Worm (Caenorhabditis elegans) whole organism, late embryonic: ENCODE results near the gene rps-13.

Source experiments
- C38D4.7 ChIP-seq: fragments of 200-800 bp; sonication (Bioruptor generic); optimal IDR thresholded peaks from 2 replicates; lab custom pipeline; 2018; ENCODE audit warnings: mild to moderate bottlenecking, missing genetic modification characterization, moderate library complexity, missing compliant biosample characterization
- K02D7.2 ChIP-seq: sonication (generic microtip); optimal IDR thresholded peaks from 2 replicates; lab custom pipeline; 2017; ENCODE audit warnings: mild to moderate bottlenecking, missing genetic modification characterization, missing compliant biosample characterization
- Y22D7AL.16 ChIP-seq: sonication (generic microtip); optimal IDR thresholded peaks from 2 replicates; lab custom pipeline; 2016; ENCODE audit warnings: missing genetic modification characterization, missing compliant biosample characterization
- ama-1 ChIP-seq: fragments of 150-350 bp; optimal IDR thresholded peaks from 2 replicates; lab custom pipeline; 2014
- ceh-19 ChIP-seq: fragments of 200-800 bp; sonication (Bioruptor generic); optimal IDR thresholded peaks from 2 replicates; lab custom pipeline; 2018; ENCODE audit warnings: mild to moderate bottlenecking, missing genetic modification characterization, missing compliant biosample characterization
- ceh-2 ChIP-seq: sonication (generic microtip); optimal IDR thresholded peaks from 2 replicates; lab custom pipeline; 2016; ENCODE audit warnings: missing genotype, missing genetic modification characterization, missing compliant biosample characterization
- ceh-22 ChIP-seq: sonication (generic microtip); optimal IDR thresholded peaks from 2 replicates; lab custom pipeline; 2017; ENCODE audit warnings: missing biosample characterization, missing genetic modification characterization
- ceh-24 ChIP-seq: sonication (generic microtip); optimal IDR thresholded peaks from 2 replicates; lab custom pipeline; 2016; ENCODE audit warnings: mild to moderate bottlenecking, missing genetic modification characterization, missing compliant biosample characterization
- ceh-30 ChIP-seq: fragments of 150-350 bp; optimal IDR thresholded peaks from 2 replicates; lab custom pipeline; 2014; ENCODE audit warnings: missing biosample characterization, missing genetic modification characterization
- ceh-31 ChIP-seq: sonication (generic microtip); optimal IDR thresholded peaks from 2 replicates; lab custom pipeline; 2016; ENCODE audit warnings: missing genetic modification characterization, missing compliant biosample characterization
- ceh-34 ChIP-seq: sonication (generic microtip); optimal IDR thresholded peaks from 2 replicates; lab custom pipeline; 2016; ENCODE audit warnings: mild to moderate bottlenecking, missing genetic modification characterization, missing compliant biosample characterization
- ceh-45 ChIP-seq: fragments of 200-800 bp; sonication (Bioruptor generic); IDR thresholded peaks from 2 replicates; pipeline ENCODE4 v1.3.6; 2022; ENCODE audit warnings: missing genetic modification reagents, missing genetic modification characterization, missing compliant biosample characterization
- ceh-6 ChIP-seq: fragments of 200-800 bp; sonication (Bioruptor generic); optimal IDR thresholded peaks from 2 replicates; lab custom pipeline; 2018; ENCODE audit warnings: mild to moderate bottlenecking, missing genetic modification characterization, missing compliant biosample characterization
- ceh-9 ChIP-seq: sonication (generic microtip); optimal IDR thresholded peaks from 2 replicates; lab custom pipeline; 2016; ENCODE audit warnings: mild to moderate bottlenecking, missing genetic modification characterization, inconsistent platforms, missing compliant biosample characterization
- che-1 ChIP-seq: sonication (generic microtip); optimal IDR thresholded peaks from 2 replicates; lab custom pipeline; 2016; ENCODE audit warnings: mild to moderate bottlenecking, missing genetic modification characterization, missing compliant biosample characterization
- dve-1 ChIP-seq: sonication (generic microtip); optimal IDR thresholded peaks from 2 replicates; lab custom pipeline; 2017; ENCODE audit warnings: antibody characterized with exemption, mild to moderate bottlenecking, missing genetic modification characterization, missing compliant biosample characterization
- elt-4 ChIP-seq: sonication (generic microtip); optimal IDR thresholded peaks from 2 replicates; lab custom pipeline; 2016; ENCODE audit warnings: missing genetic modification characterization, missing compliant biosample characterization
- ets-4 ChIP-seq: sonication (generic microtip); optimal IDR thresholded peaks from 2 replicates; lab custom pipeline; 2016; ENCODE audit warnings: missing genetic modification characterization, missing compliant biosample characterization
- eyg-1 ChIP-seq: sonication (generic microtip); optimal IDR thresholded peaks from 2 replicates; lab custom pipeline; 2016; ENCODE audit warnings: missing genotype, missing genetic modification characterization, missing compliant biosample characterization
- fax-1 ChIP-seq: sonication (generic microtip); optimal IDR thresholded peaks from 2 replicates; lab custom pipeline; 2016; ENCODE audit warnings: missing genotype, missing genetic modification characterization, missing compliant biosample characterization
- gmeb-2 ChIP-seq: sonication (generic microtip); optimal IDR thresholded peaks from 2 replicates; lab custom pipeline; 2016; ENCODE audit warnings: missing genetic modification characterization, inconsistent platforms, missing compliant biosample characterization
- hlh-13 ChIP-seq: fragments of 200-800 bp; sonication (Bioruptor generic); optimal IDR thresholded peaks from 2 replicates; lab custom pipeline; 2018; ENCODE audit warnings: mild to moderate bottlenecking, missing genetic modification characterization, missing compliant biosample characterization
- hlh-15 ChIP-seq: sonication (generic microtip); optimal IDR thresholded peaks from 2 replicates; lab custom pipeline; 2016; ENCODE audit warnings: missing genetic modification characterization, missing compliant biosample characterization
- madf-2 ChIP-seq: sonication (generic microtip); optimal IDR thresholded peaks from 2 replicates; lab custom pipeline; 2017; ENCODE audit warnings: missing genetic modification characterization, missing compliant biosample characterization
- mec-3 ChIP-seq: sonication (generic microtip); optimal IDR thresholded peaks from 2 replicates; lab custom pipeline; 2016; ENCODE audit warnings: borderline replicate concordance, missing genetic modification characterization, missing compliant biosample characterization
- nhr-11 ChIP-seq: fragments of 150-350 bp; optimal IDR thresholded peaks from 2 replicates; lab custom pipeline; 2014; ENCODE audit warnings: missing biosample characterization, missing genetic modification characterization
- nhr-232 ChIP-seq: sonication (generic microtip); optimal IDR thresholded peaks from 2 replicates; lab custom pipeline; 2016; ENCODE audit warnings: missing genetic modification characterization, missing compliant biosample characterization
- pag-3 ChIP-seq: sonication (generic microtip); optimal IDR thresholded peaks from 2 replicates; lab custom pipeline; 2016; ENCODE audit warnings: missing compliant biosample characterization, missing genetic modification characterization, borderline replicate concordance
- pros-1 ChIP-seq: fragments of 150-350 bp; optimal IDR thresholded peaks from 2 replicates; lab custom pipeline; 2014; ENCODE audit warnings: missing biosample characterization, missing genetic modification reagents, missing genetic modification characterization
- ref-2 ChIP-seq: sonication (generic microtip); optimal IDR thresholded peaks from 2 replicates; lab custom pipeline; 2016; ENCODE audit warnings: missing genetic modification characterization, missing compliant biosample characterization
- sox-4 ChIP-seq: sonication (generic microtip); optimal IDR thresholded peaks from 2 replicates; lab custom pipeline; 2017; ENCODE audit warnings: mild to moderate bottlenecking, missing genetic modification characterization, inconsistent platforms, missing compliant biosample characterization
- tbx-7 ChIP-seq: sonication (generic microtip); optimal IDR thresholded peaks from 2 replicates; lab custom pipeline; 2016; ENCODE audit warnings: missing genotype, missing genetic modification characterization, missing compliant biosample characterization
- ttx-3 ChIP-seq: sonication (generic microtip); optimal IDR thresholded peaks from 2 replicates; lab custom pipeline; 2016; ENCODE audit warnings: missing genetic modification reagents, missing genetic modification characterization, missing compliant biosample characterization
- unc-3 ChIP-seq, 2 experiments: fragments of 200-800 bp in 1 of 2; sonication (Bioruptor generic) in 1 of 2; sonication (generic microtip) in 1 of 2; conservative IDR thresholded peaks in 1 of 2; optimal IDR thresholded peaks in 1 of 2; 2 replicates each; pipeline versions ENCODE4 v1.3.6 to Lab custom; 2016 to 2022; ENCODE audit warnings: missing compliant biosample characterization in 2 of 2, missing genetic modification characterization in 2 of 2, missing genetic modification reagents in 1 of 2
- unc-86 ChIP-seq: sonication (generic microtip); optimal IDR thresholded peaks from 2 replicates; lab custom pipeline; 2016; ENCODE audit warnings: missing genetic modification characterization, missing compliant biosample characterization
- zip-5 ChIP-seq: sonication (generic microtip); optimal IDR thresholded peaks from 2 replicates; lab custom pipeline; 2016; ENCODE audit warnings: missing genetic modification characterization, missing compliant biosample characterization

Gene rps-13

ce11 chrIII:6358704-6359103 lies 16.1 kb downstream of the rps-13 start:
- TF ChIP-seq che-1 (tag; lab: Kevin White, UChicago) (no peak), ceh-19 (no peak), elt-4 (tag; lab: Kevin White, UChicago) (no peak), hlh-13 (GFP tag; lab: Kevin White, UChicago) (no peak), ceh-6 (GFP tag; lab: Kevin White, UChicago) (no peak), K02D7.2 (tag; lab: Kevin White, UChicago) (no peak), gmeb-2 (tag; lab: Kevin White, UChicago) (no peak), unc-3 (GFP tag; conservative IDR thresholded peaks at IDR 0.05; lab: Robert Waterston, UW) (no peak), unc-3 (tag; optimal IDR thresholded peaks at IDR 0.05; lab: Kevin White, UChicago) (no peak), madf-2 (tag; lab: Kevin White, UChicago) (no peak), pros-1 (tag; lab: Kevin White, UChicago) (no peak), ceh-9 (tag; lab: Kevin White, UChicago) (no peak), Y22D7AL.16 (tag; lab: Kevin White, UChicago) (no peak), pag-3 (no peak), ceh-2 (tag; lab: Kevin White, UChicago) (no peak), sox-4 (tag; lab: Kevin White, UChicago) (no peak)

ce11 chrIII:6356764-6357163 lies 18.0 kb downstream of the rps-13 start:
- TF ChIP-seq ceh-24 (no peak), zip-5 (tag; lab: Kevin White, UChicago) (no peak), eyg-1 (no peak), pag-3 (no peak), ttx-3 (tag; lab: Kevin White, UChicago) (no peak), ceh-2 (tag; lab: Kevin White, UChicago) (no peak), unc-86 (tag; lab: Kevin White, UChicago) (no peak)
- TF ChIP-seq, all 69 proteins: peak for 0

ce11 chrIII:6356007-6356406 lies 18.8 kb downstream of the rps-13 start:
- TF ChIP-seq ceh-2 (tag; lab: Kevin White, UChicago), result no peak
- TF ChIP-seq ceh-34 (tag; lab: Kevin White, UChicago), result no peak
- TF ChIP-seq mec-3, result no peak
- no peak for TF ChIP-seq elt-4 (tag; lab: Kevin White, UChicago)
- no peak for TF ChIP-seq unc-3 (GFP tag; conservative IDR thresholded peaks at IDR 0.05; lab: Robert Waterston, UW)
- no peak for TF ChIP-seq unc-3 (tag; optimal IDR thresholded peaks at IDR 0.05; lab: Kevin White, UChicago)
- no peak for TF ChIP-seq ceh-9 (tag; lab: Kevin White, UChicago)
- no peak for TF ChIP-seq ceh-31 (tag; lab: Kevin White, UChicago)
- no peak for TF ChIP-seq tbx-7 (tag; lab: Kevin White, UChicago)
- no peak for TF ChIP-seq ets-4 (tag; lab: Kevin White, UChicago)
- TF ChIP-seq nhr-232 (tag; lab: Kevin White, UChicago), result no peak
- no peak for TF ChIP-seq unc-86 (tag; lab: Kevin White, UChicago)
- no peak for TF ChIP-seq ceh-22
- TF ChIP-seq fax-1, result no peak
- TF ChIP-seq ceh-45 (GFP tag; lab: Robert Waterston, UW), result no peak
- TF ChIP-seq hlh-15 (tag; lab: Kevin White, UChicago), result no peak
- TF ChIP-seq nhr-11, result no peak
- no peak for TF ChIP-seq dve-1 (tag; lab: Kevin White, UChicago)
- no peak for TF ChIP-seq pag-3

ce11 chrIII:6355359-6355758 lies 19.4 kb downstream of the rps-13 start:
- TF ChIP-seq dve-1 (tag; lab: Kevin White, UChicago) (no peak), ref-2 (no peak), ceh-30 (no peak), C38D4.7 (GFP tag; lab: Kevin White, UChicago) (no peak), ama-1 (no peak)
